Fruit fly (Drosophila melanogaster) whole organism, wandering third instar larva: Measurements from ENCODE around the gene SPR.

Experiments used
- CG9705 ChIP-seq: fragments of 200-800 bp; sonication (Bioruptor generic); optimal IDR thresholded peaks from 2 replicates; lab custom pipeline; 2018; ENCODE audit warnings: missing biosample characterization, mild to moderate bottlenecking, missing genetic modification characterization
- Dfd ChIP-seq: fragments of >200 bp; optimal IDR thresholded peaks from 2 replicates; lab custom pipeline; 2017; ENCODE audit warnings: missing biosample characterization, missing genetic modification characterization
- Hr78 ChIP-seq: fragments of >200 bp; optimal IDR thresholded peaks from 2 replicates; lab custom pipeline; 2017; ENCODE audit warnings: missing biosample characterization, missing genetic modification characterization
- Hr83 ChIP-seq: fragments of 200-300 bp; sonication (Bioruptor generic); optimal IDR thresholded peaks from 2 replicates; lab custom pipeline; 2016; ENCODE audit warnings: missing biosample characterization, mild to moderate bottlenecking, missing genetic modification characterization, moderate library complexity; ENCODE audit not compliant: poor library complexity, severe bottlenecking
- N ChIP-seq: fragments of >200 bp; optimal IDR thresholded peaks from 2 replicates; lab custom pipeline; 2018; ENCODE audit warnings: missing biosample characterization, missing external identifiers, missing genetic modification characterization
- OdsH ChIP-seq: fragments of 200-800 bp; sonication (Bioruptor generic); optimal IDR thresholded peaks from 2 replicates; lab custom pipeline; 2016; ENCODE audit warnings: missing biosample characterization, mild to moderate bottlenecking, missing genetic modification characterization
- h ChIP-seq: fragments of 200-800 bp; sonication (Bioruptor generic); optimal IDR thresholded peaks from 3 replicates; lab custom pipeline; 2016; ENCODE audit warnings: missing biosample characterization, mild to moderate bottlenecking, missing genetic modification characterization
- pan ChIP-seq: fragments of >200 bp; optimal IDR thresholded peaks from 2 replicates; lab custom pipeline; 2017
- psq ChIP-seq: fragments of 200-800 bp; sonication (Bioruptor generic); optimal IDR thresholded peaks from 3 replicates; lab custom pipeline; 2017; ENCODE audit warnings: missing biosample characterization, mild to moderate bottlenecking, missing genetic modification characterization, moderate library complexity
- sage ChIP-seq: fragments of 200-800 bp; sonication (Bioruptor generic); optimal IDR thresholded peaks from 2 replicates; lab custom pipeline; 2016; ENCODE audit warnings: missing biosample characterization, mild to moderate bottlenecking, missing genetic modification characterization
- woc ChIP-seq: sonication (Bioruptor generic); optimal IDR thresholded peaks from 2 replicates; lab custom pipeline; 2016; ENCODE audit warnings: missing biosample characterization, mild to moderate bottlenecking, missing genetic modification characterization

DNA sequence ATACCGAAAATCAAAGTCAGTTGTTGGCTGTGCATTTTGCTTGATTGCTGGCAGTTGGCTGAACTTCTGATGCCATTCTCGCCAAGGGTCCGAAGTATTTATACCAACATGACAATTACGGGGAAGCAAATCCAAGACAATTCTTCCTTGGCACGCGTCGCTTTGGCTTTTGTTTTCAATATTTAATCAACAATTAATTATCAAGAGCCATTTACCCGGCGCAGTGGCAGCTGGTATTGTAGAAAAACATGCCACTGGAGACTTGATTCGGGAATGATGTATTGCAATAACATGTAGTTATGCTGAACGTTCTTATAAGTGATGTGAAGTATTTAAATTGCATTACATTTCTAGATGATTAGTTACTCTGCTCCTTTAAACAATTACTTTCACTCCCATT lies 54.7 kb downstream of the SPR start, which contains the start of the genes CG32762 and CG4151:
- no peak for TF ChIP-seq sage
- no peak for TF ChIP-seq Hr78 (GFP tag; lab: Kevin White, UChicago)
- no peak for TF ChIP-seq woc (GFP tag; lab: Kevin White, UChicago)
- TF ChIP-seq pan (lab: Kevin White, UChicago): no peak
- no peak for TF ChIP-seq psq (GFP tag; lab: Kevin White, UChicago)
- TF ChIP-seq Hr83 (GFP tag; lab: Kevin White, UChicago): no peak
- TF ChIP-seq N (GFP tag; lab: Kevin White, UChicago): no peak
- TF ChIP-seq OdsH: no peak
- no peak for TF ChIP-seq Dfd (GFP tag; lab: Kevin White, UChicago)
- no peak for TF ChIP-seq h (GFP tag; lab: Kevin White, UChicago)
- no peak for TF ChIP-seq CG9705 (GFP tag; lab: Kevin White, UChicago)
